Worm (Caenorhabditis elegans) whole organism, late embryonic: ENCODE results near the gene noca-2.

Experiments used
- ama-1 ChIP-seq: fragments of 150-350 bp; optimal IDR thresholded peaks from 2 replicates; lab custom pipeline; 2014
- dmd-4 ChIP-seq: sonication (generic microtip); optimal IDR thresholded peaks from 2 replicates; lab custom pipeline; 2016; ENCODE audit warnings: borderline replicate concordance, missing genetic modification characterization, missing compliant biosample characterization
- pros-1 ChIP-seq: fragments of 150-350 bp; optimal IDR thresholded peaks from 2 replicates; lab custom pipeline; 2014; ENCODE audit warnings: missing biosample characterization, missing genetic modification reagents, missing genetic modification characterization
- tbx-7 ChIP-seq: sonication (generic microtip); optimal IDR thresholded peaks from 2 replicates; lab custom pipeline; 2016; ENCODE audit warnings: missing genotype, missing genetic modification characterization, missing compliant biosample characterization

DNA sequence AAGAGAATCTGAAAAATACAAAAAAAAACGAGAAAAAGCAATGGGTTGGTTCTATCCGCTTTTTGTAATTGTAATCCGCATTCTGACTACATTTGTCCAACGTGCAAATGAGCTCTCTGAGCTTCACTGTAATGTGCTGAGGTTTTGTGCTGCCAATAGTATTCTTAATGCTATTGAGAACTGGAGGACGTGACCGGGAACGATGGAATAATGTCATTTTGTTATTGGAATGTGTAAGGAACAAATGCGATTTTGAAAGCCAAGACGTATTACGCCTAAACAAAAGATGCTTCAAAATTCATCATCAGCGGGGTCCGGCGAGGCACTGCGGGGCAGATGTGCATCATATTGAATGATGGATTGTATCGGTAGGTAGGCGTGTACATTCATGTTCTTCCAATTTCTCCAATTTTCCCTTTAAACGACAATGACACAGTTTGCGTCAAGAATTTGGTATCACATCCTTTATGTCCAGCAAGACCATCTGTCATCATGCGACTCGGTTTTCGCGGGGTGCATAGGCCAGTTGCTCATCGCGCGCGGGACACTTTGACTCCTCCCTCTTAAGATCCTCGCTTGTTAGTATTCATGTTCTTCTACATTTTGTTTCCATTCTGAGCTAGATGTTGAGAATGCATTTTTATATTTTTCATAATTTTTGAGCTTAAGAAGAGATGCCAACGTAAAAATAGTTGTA lies 6.3 kb downstream of the noca-2 start:
- no peak for TF ChIP-seq tbx-7
- no peak for TF ChIP-seq pros-1
- TF ChIP-seq ama-1 (lab: Kevin White, UChicago), result no peak
- no peak for TF ChIP-seq dmd-4 (tag; lab: Kevin White, UChicago)
